Fruit fly (Drosophila melanogaster): Measurements from ENCODE around the gene CG45544.

CG45544 gene

dm6 chr3R:29279557-29280203 lies 23.4 kb downstream of the CG45544 start:
- peak; percentile 26 for TF ChIP-seq fru (GFP tag; optimal IDR thresholded peaks at IDR 0.05)
- TF ChIP-seq dmrt93B (GFP tag; optimal IDR thresholded peaks at IDR 0.05): peak; percentile 58
- TF ChIP-seq foxo (GFP tag; optimal IDR thresholded peaks at IDR 0.05): peak in 1 of 2 experiments; percentile 37
- TF ChIP-seq psq (GFP tag; optimal IDR thresholded peaks at IDR 0.05): peak; percentile 30
- peak; percentile 73 for TF ChIP-seq HLH106 (tag; optimal IDR thresholded peaks at IDR 0.05)
- peak; percentile 28 for TF ChIP-seq sage (GFP tag; optimal IDR thresholded peaks at IDR 0.05)
- TF ChIP-seq woc (GFP tag; optimal IDR thresholded peaks at IDR 0.05): no peak
- TF ChIP-seq CG9705 (GFP tag; optimal IDR thresholded peaks at IDR 0.05): no peak

- TF ChIP-seq Sp1 (GFP tag; optimal IDR thresholded peaks at IDR 0.05) (no peak), OdsH (GFP tag; optimal IDR thresholded peaks at IDR 0.05) (no peak), h (GFP tag; optimal IDR thresholded peaks at IDR 0.05) (no peak), N (GFP tag; optimal IDR thresholded peaks at IDR 0.05) (no peak), CG9705 (GFP tag; optimal IDR thresholded peaks at IDR 0.05) (no peak), CG32264 (GFP tag; optimal IDR thresholded peaks at IDR 0.05) (no peak), Mio (GFP tag; optimal IDR thresholded peaks at IDR 0.05) (no peak), lola (GFP tag; optimal IDR thresholded peaks at IDR 0.05) (no peak), GATAd (GFP tag; optimal IDR thresholded peaks at IDR 0.05) (no peak), Rel (GFP tag; optimal IDR thresholded peaks at IDR 0.05) (no peak), Rel (tag; optimal IDR thresholded peaks at IDR 0.05) (no peak), tai (GFP tag; optimal IDR thresholded peaks at IDR 0.05) (no peak), Dif (GFP tag; optimal IDR thresholded peaks at IDR 0.05; ENCODE audit: partially characterized antibody) (no peak), Hr78 (GFP tag; optimal IDR thresholded peaks at IDR 0.05) (no peak), dmrt93B (GFP tag; optimal IDR thresholded peaks at IDR 0.05) (no peak), woc (GFP tag; optimal IDR thresholded peaks at IDR 0.05) (no peak), Vsx2 (GFP tag; optimal IDR thresholded peaks at IDR 0.05; ENCODE audit: partially characterized antibody) (no peak), rgr (GFP tag; optimal IDR thresholded peaks at IDR 0.05) (no peak), foxo (GFP tag; optimal IDR thresholded peaks at IDR 0.05) (no peak)
These were observed 24.6 kb downstream of the CG45544 start for dm6 chr3R:29280633-29281572.

dm6 chr3R:29282939-29283616 lies 26.8 kb downstream of the CG45544 start:
- TF ChIP-seq ey (GFP tag; optimal IDR thresholded peaks at IDR 0.05) (peak; percentile 88), lola (GFP tag; optimal IDR thresholded peaks at IDR 0.05) (no peak), CrebA (GFP tag; optimal IDR thresholded peaks at IDR 0.05; ENCODE audit: borderline replicate concordance) (peak; percentile 60), psq (GFP tag; optimal IDR thresholded peaks at IDR 0.05) (peak; percentile 53), HLH106 (tag; optimal IDR thresholded peaks at IDR 0.05) (peak; percentile 74), Mio (GFP tag; optimal IDR thresholded peaks at IDR 0.05) (no peak), Hnf4 (GFP tag; optimal IDR thresholded peaks at IDR 0.05) (peak; percentile 67), GATAd (GFP tag; optimal IDR thresholded peaks at IDR 0.05) (no peak), dl (GFP tag; optimal IDR thresholded peaks at IDR 0.05; ENCODE audit: insufficient read depth in 1 of 2, partially characterized antibody in 2 of 2) (peak in 1 of 2 experiments; percentile 29), pan (optimal IDR thresholded peaks at IDR 0.05) (no peak), CG32264 (GFP tag; optimal IDR thresholded peaks at IDR 0.05) (peak; percentile 51), Vsx2 (GFP tag; optimal IDR thresholded peaks at IDR 0.05; ENCODE audit: partially characterized antibody) (peak; percentile 17), foxo (GFP tag; optimal IDR thresholded peaks at IDR 0.05) (peak in 1 of 2 experiments; percentile 83), Abd-B (GFP tag; optimal IDR thresholded peaks at IDR 0.05) (no peak), N (GFP tag; optimal IDR thresholded peaks at IDR 0.05) (no peak), brk (GFP tag; optimal IDR thresholded peaks at IDR 0.05) (peak; percentile 44), usp (GFP tag; optimal IDR thresholded peaks at IDR 0.05) (no peak), jim (GFP tag; optimal IDR thresholded peaks at IDR 0.05) (no peak), dmrt93B (GFP tag; optimal IDR thresholded peaks at IDR 0.05) (peak; percentile 51), tai (GFP tag; optimal IDR thresholded peaks at IDR 0.05) (no peak), Sp1 (GFP tag; optimal IDR thresholded peaks at IDR 0.05) (peak; percentile 64), woc (GFP tag; optimal IDR thresholded peaks at IDR 0.05) (peak; percentile 89), OdsH (GFP tag; optimal IDR thresholded peaks at IDR 0.05) (peak; percentile 76), Dif (GFP tag; optimal IDR thresholded peaks at IDR 0.05; ENCODE audit: partially characterized antibody) (no peak), Dfd (GFP tag; optimal IDR thresholded peaks at IDR 0.05) (no peak), Hr83 (GFP tag; optimal IDR thresholded peaks at IDR 0.05; ENCODE audit: poor library complexity, severe bottlenecking) (no peak), fru (GFP tag; optimal IDR thresholded peaks at IDR 0.05) (peak; percentile 81), CG9705 (GFP tag; optimal IDR thresholded peaks at IDR 0.05) (no peak), dsf (GFP tag; optimal IDR thresholded peaks at IDR 0.05; ENCODE audit: borderline replicate concordance) (no peak), h (GFP tag; optimal IDR thresholded peaks at IDR 0.05) (peak; percentile 87), Rel (GFP tag; optimal IDR thresholded peaks at IDR 0.05) (peak; percentile 38), Rel (tag; optimal IDR thresholded peaks at IDR 0.05) (no peak), Jra (GFP tag; optimal IDR thresholded peaks at IDR 0.05) (no peak), sv (GFP tag; optimal IDR thresholded peaks at IDR 0.05) (no peak), br (GFP tag; optimal IDR thresholded peaks at IDR 0.05) (peak; percentile 67), Myc (optimal IDR thresholded peaks at IDR 0.05) (no peak), sage (GFP tag; optimal IDR thresholded peaks at IDR 0.05) (no peak)

Data from whole organism, wandering third instar larva.